Worm (Caenorhabditis elegans): ENCODE results near the gene gpa-4.

gpa-4 gene

ce11 chrIV:454816-455215 lies 53.3 kb downstream of the gpa-4 start, which contains the start of the genes Y66H1A.8 and M04G7.5:
Gene Y66H1A.8, minus strand, starts transcription at chrIV:454916.
Gene M04G7.5, plus strand, starts transcription at chrIV:455073.
- no peak for TF ChIP-seq unc-62 (GFP tag; optimal IDR thresholded peaks at IDR 0.05)
